Worm (Caenorhabditis elegans): ENCODE results near the gene sri-9.

DNA sequence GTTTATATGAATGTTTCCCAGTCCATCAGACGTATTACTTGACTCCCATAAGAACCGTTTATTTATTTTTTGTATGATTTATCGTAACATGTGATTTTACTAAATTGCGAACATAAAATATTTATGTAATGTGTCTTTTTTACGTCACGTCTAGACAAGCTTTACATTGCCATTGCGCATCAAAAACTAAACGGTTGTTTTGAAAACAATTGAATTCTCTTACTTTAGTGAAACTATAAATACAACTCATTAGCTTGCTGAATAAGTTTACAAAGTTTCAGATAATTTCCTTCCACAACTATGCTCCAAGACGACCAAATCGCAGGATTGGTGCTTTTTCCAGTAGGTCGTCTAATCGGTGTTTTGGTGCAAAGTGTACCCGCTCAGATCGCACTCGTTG is 26.3 kb upstream of the sri-9 start, which contains the start of gene srx-54:
- TF ChIP-seq lsl-1 (GFP tag; optimal IDR thresholded peaks at IDR 0.05) = no peak
- no peak for TF ChIP-seq unc-130 (GFP tag; optimal IDR thresholded peaks at IDR 0.05)
- TF ChIP-seq ceh-79 (tag; optimal IDR thresholded peaks at IDR 0.05) = no peak
- TF ChIP-seq efl-1 (GFP tag; optimal IDR thresholded peaks at IDR 0.05) = no peak
- no peak for TF ChIP-seq B0019.2 (GFP tag; conservative IDR thresholded peaks at IDR 0.05)
- no peak for TF ChIP-seq F49E8.2 (tag; optimal IDR thresholded peaks at IDR 0.05; ENCODE audit: insufficient read depth)
- no peak for TF ChIP-seq unc-62 (GFP tag; optimal IDR thresholded peaks at IDR 0.05)
